Worm (Caenorhabditis elegans) whole organism, L4 larva: Measurements from ENCODE around the gene hpo-25.
A peak's percentile ranks its signal among the peaks of the same experiment; 100 is the strongest.

ENCODE experiments used
- F37D6.2 ChIP-seq: sonication (generic microtip); optimal IDR thresholded peaks from 2 replicates; lab custom pipeline; 2016; ENCODE audit warnings: mild to moderate bottlenecking, missing genetic modification characterization, missing compliant biosample characterization
- R02D3.7 ChIP-seq: fragments of 150-350 bp; sonication (generic microtip); optimal IDR thresholded peaks from 3 replicates; lab custom pipeline; 2014; ENCODE audit warnings: missing biosample characterization, missing genetic modification characterization
- T20F7.1 ChIP-seq: fragments of 200-800 bp; sonication (Bioruptor generic); optimal IDR thresholded peaks from 2 replicates; lab custom pipeline; 2018; ENCODE audit warnings: mild to moderate bottlenecking, missing genetic modification characterization, missing compliant biosample characterization
- Y5F2A.4 ChIP-seq: fragments of 200-800 bp; sonication (Bioruptor generic); optimal IDR thresholded peaks from 2 replicates; lab custom pipeline; 2018; ENCODE audit warnings: mild to moderate bottlenecking, missing genetic modification characterization, missing compliant biosample characterization
- Y75B8A.6 ChIP-seq: fragments of 200-800 bp; sonication (Bioruptor generic); IDR thresholded peaks from 2 replicates; pipeline ENCODE4 v1.3.6; 2022; ENCODE audit warnings: missing genetic modification reagents, missing genetic modification characterization, missing compliant biosample characterization
- ZK337.2 ChIP-seq: fragments of 200-800 bp; sonication (Bioruptor generic); IDR thresholded peaks from 2 replicates; pipeline ENCODE4 v1.3.6; 2022; ENCODE audit warnings: missing genetic modification reagents, missing genetic modification characterization, missing compliant biosample characterization
- aha-1 ChIP-seq: fragments of 150-350 bp; peaks from one replicate; lab custom pipeline; 2014; ENCODE audit warnings: missing biosample characterization, missing genetic modification characterization
- arid-1 ChIP-seq: fragments of 200-800 bp; sonication (Bioruptor generic); conservative IDR thresholded peaks from 2 replicates; pipeline ENCODE4 v1.3.6; 2022; ENCODE audit warnings: missing genetic modification reagents, missing genetic modification characterization, missing compliant biosample characterization
- ceh-20 ChIP-seq: fragments of 200-800 bp; sonication (Bioruptor generic); IDR thresholded peaks from 2 replicates; pipeline ENCODE4 v1.3.6; 2022; ENCODE audit warnings: missing genetic modification reagents, missing genetic modification characterization, missing compliant biosample characterization
- ces-1 ChIP-seq: fragments of 150-350 bp; sonication (generic microtip); optimal IDR thresholded peaks from 4 replicates; lab custom pipeline; 2014; ENCODE audit warnings: missing biosample characterization, missing genetic modification reagents, missing genetic modification characterization
- cey-2 ChIP-seq: sonication (generic microtip); optimal IDR thresholded peaks from 3 replicates; lab custom pipeline; 2017; ENCODE audit warnings: missing genetic modification characterization, mild to moderate bottlenecking, missing compliant biosample characterization, antibody characterized with exemption, borderline replicate concordance; ENCODE audit not compliant: insufficient read depth
- daf-16 ChIP-seq, 3 experiments: sonication (generic microtip); optimal IDR thresholded peaks; 2 replicates each; lab custom pipeline; 2016 to 2017; ENCODE audit warnings: missing genetic modification characterization in 3 of 3, missing genetic modification reagents in 3 of 3, mild to moderate bottlenecking in 2 of 3, missing compliant biosample characterization in 2 of 3, missing biosample characterization in 1 of 3, moderate library complexity in 1 of 3
- dmd-6 ChIP-seq: fragments of 200-800 bp; sonication (Bioruptor generic); IDR thresholded peaks from 2 replicates; pipeline ENCODE4 v1.3.6; 2022; ENCODE audit warnings: missing genetic modification reagents, missing genetic modification characterization, missing compliant biosample characterization
- dve-1 ChIP-seq: sonication (generic microtip); optimal IDR thresholded peaks from 2 replicates; lab custom pipeline; 2017; ENCODE audit warnings: antibody characterized with exemption, mild to moderate bottlenecking, missing genetic modification characterization, missing compliant biosample characterization; ENCODE audit not compliant: insufficient read depth
- fkh-10 ChIP-seq: fragments of 150-350 bp; optimal IDR thresholded peaks from 2 replicates; lab custom pipeline; 2014; ENCODE audit warnings: missing biosample characterization, missing genetic modification reagents, missing genetic modification characterization
- hlh-11 ChIP-seq: fragments of 200-800 bp; sonication (Bioruptor generic); optimal IDR thresholded peaks from 2 replicates; lab custom pipeline; 2018; ENCODE audit warnings: mild to moderate bottlenecking, missing genetic modification characterization, missing compliant biosample characterization
- hlh-30 ChIP-seq: sonication (generic microtip); optimal IDR thresholded peaks from 2 replicates; lab custom pipeline; 2017; ENCODE audit warnings: antibody characterized with exemption, mild to moderate bottlenecking, missing genetic modification characterization, missing compliant biosample characterization; ENCODE audit not compliant: insufficient read depth
- lin-1 ChIP-seq: fragments of 200-800 bp; sonication (Bioruptor generic); IDR thresholded peaks from 2 replicates; pipeline ENCODE4 v1.3.6; 2022; ENCODE audit warnings: missing genetic modification reagents, missing genetic modification characterization, missing compliant biosample characterization
- lin-29 ChIP-seq: fragments of 200-800 bp; sonication (Bioruptor generic); IDR thresholded peaks from 2 replicates; pipeline ENCODE4 v1.3.6; 2022; ENCODE audit warnings: missing genetic modification reagents, missing genetic modification characterization, missing compliant biosample characterization
- madf-5 ChIP-seq, 2 experiments: fragments of 200-800 bp; sonication (Bioruptor generic); IDR thresholded peaks; 2 replicates each; pipeline ENCODE4 v1.3.6; 2022; ENCODE audit warnings: missing compliant biosample characterization in 2 of 2, missing genetic modification characterization in 2 of 2
- madf-9 ChIP-seq: fragments of 200-800 bp; sonication (Bioruptor generic); conservative IDR thresholded peaks from 2 replicates; pipeline ENCODE4 v1.3.6; 2022; ENCODE audit warnings: missing genetic modification reagents, missing genetic modification characterization, missing compliant biosample characterization
- mdl-1 ChIP-seq, 2 experiments: fragments of 150-350 bp in 1 of 2; sonication (generic microtip) in 1 of 2; optimal IDR thresholded peaks; 2 replicates each; lab custom pipeline; 2014 to 2017; ENCODE audit warnings: missing biosample characterization in 2 of 2, missing genetic modification characterization in 2 of 2
- mxl-3 ChIP-seq: fragments of 200-800 bp; sonication (Bioruptor generic); optimal IDR thresholded peaks from 2 replicates; lab custom pipeline; 2018; ENCODE audit warnings: mild to moderate bottlenecking, missing genetic modification characterization, missing compliant biosample characterization
- nhr-102 ChIP-seq: sonication (generic microtip); optimal IDR thresholded peaks from 2 replicates; lab custom pipeline; 2016; ENCODE audit warnings: mild to moderate bottlenecking, missing genetic modification characterization, moderate library complexity, missing compliant biosample characterization
- nhr-11 ChIP-seq: fragments of 150-350 bp; optimal IDR thresholded peaks from 2 replicates; lab custom pipeline; 2014; ENCODE audit warnings: missing biosample characterization, missing genetic modification characterization
- nhr-28 ChIP-seq: fragments of 150-350 bp; optimal IDR thresholded peaks from 2 replicates; lab custom pipeline; 2014; ENCODE audit warnings: missing biosample characterization, missing genetic modification characterization
- nhr-41 ChIP-seq: fragments of 200-800 bp; sonication (Bioruptor generic); IDR thresholded peaks from 2 replicates; pipeline ENCODE4 v1.3.6; 2022; ENCODE audit warnings: missing genetic modification reagents, missing genetic modification characterization, missing compliant biosample characterization
- nhr-76 ChIP-seq: fragments of 150-350 bp; optimal IDR thresholded peaks from 2 replicates; lab custom pipeline; 2014; ENCODE audit warnings: missing biosample characterization, missing genetic modification characterization
- pha-4 ChIP-seq, 2 experiments: fragments of 150-350 bp in 1 of 2; fragments of 200-800 bp in 1 of 2; sonication (Bioruptor generic) in 1 of 2; IDR thresholded peaks in 1 of 2; optimal IDR thresholded peaks in 1 of 2; 2 replicates each; pipeline versions ENCODE4 v1.3.6 to Lab custom; 2014 to 2022; ENCODE audit warnings: missing genetic modification characterization in 2 of 2, missing genetic modification reagents in 2 of 2, missing biosample characterization in 1 of 2, missing compliant biosample characterization in 1 of 2
- php-3 ChIP-seq: fragments of 200-800 bp; sonication (Bioruptor generic); IDR thresholded peaks from 2 replicates; pipeline ENCODE4 v1.3.6; 2022; ENCODE audit warnings: missing genetic modification reagents, missing genetic modification characterization, missing compliant biosample characterization
- pqm-1 ChIP-seq: sonication (generic microtip); optimal IDR thresholded peaks from 2 replicates; lab custom pipeline; 2017; ENCODE audit warnings: missing biosample characterization, missing genetic modification characterization
- saeg-2 ChIP-seq: fragments of 200-800 bp; sonication (Bioruptor generic); IDR thresholded peaks from 2 replicates; pipeline ENCODE4 v1.3.6; 2022; ENCODE audit warnings: missing genetic modification reagents, missing genetic modification characterization, missing compliant biosample characterization
- sdz-12 ChIP-seq: fragments of 200-800 bp; sonication (Bioruptor generic); optimal IDR thresholded peaks from 2 replicates; lab custom pipeline; 2018; ENCODE audit warnings: mild to moderate bottlenecking, missing genetic modification characterization, missing compliant biosample characterization
- tag-97 ChIP-seq: fragments of 200-800 bp; sonication (Bioruptor generic); IDR thresholded peaks from 2 replicates; pipeline ENCODE4 v1.3.6; 2022; ENCODE audit warnings: missing genetic modification characterization, missing compliant biosample characterization
- unc-39 ChIP-seq: sonication (generic microtip); optimal IDR thresholded peaks from 2 replicates; lab custom pipeline; 2017; ENCODE audit warnings: missing biosample characterization, missing genetic modification characterization
- unc-62 ChIP-seq, 3 experiments: fragments of 150-350 bp in 1 of 3; sonication (generic microtip); optimal IDR thresholded peaks in 2 of 3; peaks in 1 of 3; 1 replicate in 1 of 3; 2 replicates in 2 of 3; lab custom pipeline; 2014 to 2017; ENCODE audit warnings: missing biosample characterization in 3 of 3, missing genetic modification characterization in 3 of 3, missing genetic modification reagents in 3 of 3, missing genotype in 1 of 3
- zfp-2 ChIP-seq: sonication (generic microtip); optimal IDR thresholded peaks from 2 replicates; lab custom pipeline; 2016; ENCODE audit warnings: mild to moderate bottlenecking, missing genetic modification characterization, missing compliant biosample characterization
- ztf-7 ChIP-seq: fragments of 150-350 bp; optimal IDR thresholded peaks from 2 replicates; lab custom pipeline; 2014; ENCODE audit warnings: missing biosample characterization, missing genetic modification characterization

The hpo-25 gene

ce11 chrII:2368956-2369355, at the start of gene hpo-25:
Gene hpo-25, plus strand, starts transcription at chrII:2369256.
- TF ChIP-seq ZK337.2 (GFP tag; lab: Robert Waterston, UW) (no peak), aha-1 (tag; lab: Kevin White, UChicago) (peak; percentile 6)

ce11 chrII:2320097-2320496, 49.0 kb upstream of the hpo-25 start, which contains the start of gene ZK1240.3:
Gene ZK1240.3, plus strand, starts transcription at chrII:2320334.
- TF ChIP-seq nhr-41 (peak; percentile 55; the same call in 1 of the 2 replicates), Y5F2A.4 (GFP tag; lab: Kevin White, UChicago) (no peak), madf-9 (GFP tag; lab: Robert Waterston, UW) (no peak), cey-2 (tag; lab: Kevin White, UChicago) (no peak), zfp-2 (no peak), mdl-1 (tag; optimal IDR thresholded peaks at IDR 0.05; lab: Kevin White, UChicago) (no peak), ztf-7 (tag; lab: Kevin White, UChicago) (no peak), lin-29 (no peak), unc-39 (tag; lab: Kevin White, UChicago) (no peak), nhr-28 (tag; lab: Kevin White, UChicago) (peak; percentile 78), unc-62 (GFP tag; optimal IDR thresholded peaks at IDR 0.05 in 1 of 2; lab: Kevin White, UChicago) (peak in 1 of 2 experiments; percentile 37), unc-62 (tag; optimal IDR thresholded peaks at IDR 0.05; lab: Kevin White, UChicago) (no peak), dmd-6 (peak; percentile 69), lin-1 (GFP tag; lab: Robert Waterston, UW) (no peak), pha-4 (GFP tag; IDR thresholded peaks at IDR 0.05; lab: Robert Waterston, UW) (no peak), pha-4 (tag; optimal IDR thresholded peaks at IDR 0.05; lab: Kevin White, UChicago) (no peak), madf-5 (GFP tag; IDR thresholded peaks at IDR 0.05; lab: Robert Waterston, UW) (no peak), hlh-11 (tag; lab: Kevin White, UChicago) (peak; percentile 58), arid-1 (GFP tag; lab: Robert Waterston, UW) (no peak), fkh-10 (GFP tag; lab: Kevin White, UChicago) (no peak), ceh-20 (GFP tag; lab: Robert Waterston, UW) (no peak), Y75B8A.6 (no peak), sdz-12 (GFP tag; lab: Kevin White, UChicago) (no peak), saeg-2 (no peak), ces-1 (GFP tag; lab: Kevin White, UChicago) (no peak), pqm-1 (tag; lab: Kevin White, UChicago) (peak; percentile 91), tag-97 (no peak), R02D3.7 (tag; lab: Kevin White, UChicago) (no peak), aha-1 (tag; lab: Kevin White, UChicago) (peak; percentile 80), T20F7.1 (GFP tag; lab: Kevin White, UChicago) (peak; percentile 32), nhr-102 (no peak), php-3 (GFP tag; lab: Robert Waterston, UW) (0 out of 2 replicates have a peak, but pooled peaks have one; percentile 48), dve-1 (tag; lab: Kevin White, UChicago) (peak; percentile 23), daf-16 (GFP tag; optimal IDR thresholded peaks at IDR 0.05; lab: Kevin White, UChicago) (no peak), daf-16 (tag; optimal IDR thresholded peaks at IDR 0.05; lab: Kevin White, UChicago) (peak; percentile 62), nhr-11 (no peak)

- TF ChIP-seq mxl-3 (no peak), T20F7.1 (GFP tag; lab: Kevin White, UChicago) (no peak), nhr-28 (tag; lab: Kevin White, UChicago) (peak; percentile 69), dve-1 (tag; lab: Kevin White, UChicago) (peak; percentile 51), dmd-6 (peak; percentile 76), hlh-11 (tag; lab: Kevin White, UChicago) (peak; percentile 55), ces-1 (GFP tag; lab: Kevin White, UChicago) (no peak), pqm-1 (tag; lab: Kevin White, UChicago) (peak; percentile 85), nhr-76 (no peak), daf-16 (GFP tag; optimal IDR thresholded peaks at IDR 0.05; lab: Kevin White, UChicago) (no peak), daf-16 (tag; optimal IDR thresholded peaks at IDR 0.05; lab: Kevin White, UChicago) (peak; percentile 72), hlh-30 (tag; lab: Kevin White, UChicago) (peak; percentile 29), F37D6.2 (tag; lab: Kevin White, UChicago) (no peak), lin-1 (GFP tag; lab: Robert Waterston, UW) (peak; percentile 17; the same call in 1 of the 2 replicates)
Measured at ce11 chrII:2322857-2323518, 46.1 kb upstream of the hpo-25 start, which contains the start of the genes ZK1240.6 and ZK1240.2. Gene ZK1240.6, minus strand, starts transcription at chrII:2322907. Gene ZK1240.2, plus strand, starts transcription at chrII:2323376.
